Fruit fly (Drosophila melanogaster) whole organism, embryonic: ENCODE results near the gene Sgs5.

Experiments used
- B-H2 ChIP-seq: fragments of 200-800 bp; sonication (Bioruptor generic); optimal IDR thresholded peaks from 2 replicates; lab custom pipeline; 2018; ENCODE audit warnings: missing biosample characterization, mild to moderate bottlenecking, missing genetic modification characterization
- CG10462 ChIP-seq: fragments of 200-800 bp; sonication (Bioruptor generic); optimal IDR thresholded peaks from 2 replicates; lab custom pipeline; 2016; ENCODE audit warnings: missing biosample characterization, missing genetic modification characterization
- CG12769 ChIP-seq: fragments of 200-800 bp; sonication (Bioruptor generic); optimal IDR thresholded peaks from 2 replicates; lab custom pipeline; 2019; ENCODE audit warnings: missing biosample characterization, mild to moderate bottlenecking, missing genetic modification characterization, moderate library complexity
- CG15269 ChIP-seq: fragments of 200-800 bp; sonication (Bioruptor generic); optimal IDR thresholded peaks from 2 replicates; lab custom pipeline; 2018; ENCODE audit warnings: missing biosample characterization, mild to moderate bottlenecking, missing genetic modification characterization, moderate library complexity
- CG43689 ChIP-seq: fragments of 200-800 bp; sonication (Bioruptor generic); IDR thresholded peaks from 2 replicates; pipeline ENCODE4 v1.3.6; 2022; ENCODE audit warnings: missing biosample characterization, missing genetic modification characterization
- Kr ChIP-seq: fragments of 200-800 bp; sonication (Bioruptor generic); optimal IDR thresholded peaks from 2 replicates; lab custom pipeline; 2017; ENCODE audit warnings: missing biosample characterization, mild to moderate bottlenecking, missing genetic modification characterization
- NC2α ChIP-seq: fragments of 200-800 bp; sonication (Bioruptor generic); optimal IDR thresholded peaks from 2 replicates; lab custom pipeline; 2016; ENCODE audit warnings: missing biosample characterization, missing genetic modification characterization
- Sry-δ ChIP-seq: fragments of 200-800 bp; sonication (Bioruptor generic); optimal IDR thresholded peaks from 2 replicates; lab custom pipeline; 2016; ENCODE audit warnings: missing biosample characterization, missing genetic modification characterization
- insv ChIP-seq, 2 experiments: fragments of 200-800 bp; sonication (Bioruptor generic); optimal IDR thresholded peaks; 3 replicates each; lab custom pipeline; 2016 to 2018; ENCODE audit warnings: missing biosample characterization in 2 of 2, missing genetic modification characterization in 2 of 2
- mirr ChIP-seq: fragments of 200-800 bp; sonication (Bioruptor generic); optimal IDR thresholded peaks from 3 replicates; lab custom pipeline; 2018; ENCODE audit warnings: missing biosample characterization, mild to moderate bottlenecking, missing genetic modification characterization
- ssp ChIP-seq: fragments of 200-800 bp; sonication (Bioruptor generic); IDR thresholded peaks from 2 replicates; pipeline ENCODE4 v1.3.6; 2022; ENCODE audit warnings: missing biosample characterization, missing genetic modification characterization

DNA sequence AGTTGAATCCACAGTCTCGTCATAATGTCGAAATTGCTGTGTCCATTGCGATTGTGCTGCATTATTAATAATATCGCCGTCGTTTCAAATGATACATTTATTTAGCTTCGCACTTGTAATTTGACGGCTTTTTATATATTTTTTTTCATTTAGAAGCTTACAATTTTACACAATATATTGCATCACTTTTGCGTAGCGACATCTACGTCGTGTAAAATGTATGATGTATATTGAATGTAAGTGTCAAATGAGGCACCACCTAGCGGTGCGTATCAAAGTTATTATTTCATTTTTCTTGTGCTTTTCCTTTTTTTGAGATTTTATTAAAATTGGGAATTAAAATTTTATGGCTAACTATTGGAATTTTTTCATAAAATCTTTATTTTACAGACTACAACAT is 21.4 kb downstream of the Sgs5 start:
- no peak for TF ChIP-seq NC2α
- TF ChIP-seq insv (GFP tag; optimal IDR thresholded peaks at IDR 0.05; lab: Kevin White, UChicago) = no peak
- no peak for TF ChIP-seq CG15269
- no peak for TF ChIP-seq Kr (GFP tag; lab: Kevin White, UChicago)
- no peak for TF ChIP-seq ssp (GFP tag; lab: Robert Waterston, UW)
- no peak for TF ChIP-seq CG12769 (tag; lab: Kevin White, UChicago)
- no peak for TF ChIP-seq mirr (GFP tag; lab: Kevin White, UChicago)
- no peak for TF ChIP-seq CG10462
- no peak for TF ChIP-seq CG43689 (GFP tag; lab: Robert Waterston, UW)
- TF ChIP-seq B-H2 = no peak
- TF ChIP-seq Sry-δ (GFP tag; lab: Kevin White, UChicago) = no peak
